Worm (Caenorhabditis elegans): Measurements from ENCODE around the gene F56D6.12.

ce11 chrIV:3943003-3943402, 35.1 kb downstream of the F56D6.12 start, which contains the start of gene Y46C8AL.11:
- TF ChIP-seq lsy-2 (tag; optimal IDR thresholded peaks at IDR 0.05): no peak
- no peak for TF ChIP-seq nhr-77 (tag; optimal IDR thresholded peaks at IDR 0.05)
- no peak for TF ChIP-seq unc-62 (GFP tag; optimal IDR thresholded peaks at IDR 0.05)
- TF ChIP-seq ama-1 (optimal IDR thresholded peaks at IDR 0.05): no peak
- no peak for TF ChIP-seq nhr-25 (tag; optimal IDR thresholded peaks at IDR 0.05)
- no peak for TF ChIP-seq mdl-1 (tag; optimal IDR thresholded peaks at IDR 0.05)
- TF ChIP-seq snpc-4 (tag; optimal IDR thresholded peaks at IDR 0.05): no peak
- TF ChIP-seq peb-1 (tag; optimal IDR thresholded peaks at IDR 0.05): no peak
- no peak for TF ChIP-seq ztf-1 (GFP tag; conservative IDR thresholded peaks at IDR 0.05)
- no peak for TF ChIP-seq egl-27 (tag; optimal IDR thresholded peaks at IDR 0.05)
- TF ChIP-seq zag-1 (tag; optimal IDR thresholded peaks at IDR 0.05): no peak
